Worm (Caenorhabditis elegans): ENCODE data around the gene F37C12.18.

DNA sequence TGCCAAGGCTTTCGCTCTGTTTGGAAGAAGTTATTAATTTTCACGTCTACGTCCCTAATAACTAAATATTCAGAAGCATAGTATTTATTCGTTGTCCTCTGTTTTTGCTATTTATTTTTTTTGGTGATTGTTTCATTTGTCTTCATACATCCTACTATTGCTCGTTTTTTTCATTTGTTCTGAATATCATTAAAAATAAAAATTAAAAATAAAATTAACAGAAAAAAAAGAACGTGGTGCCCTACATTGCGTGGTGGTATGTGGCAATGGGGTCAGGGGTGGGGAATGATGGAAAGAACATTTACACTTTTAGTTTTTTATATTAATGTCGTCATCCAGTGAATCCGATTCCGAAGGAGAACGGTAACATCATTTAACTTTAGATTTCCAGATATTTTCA, 45.8 kb upstream of the F37C12.18 start, which contains the start of gene ztf-31:
- TF ChIP-seq nhr-77 (tag; optimal IDR thresholded peaks at IDR 0.05), result no peak
- no peak for TF ChIP-seq elt-1 (tag; optimal IDR thresholded peaks at IDR 0.05)
- TF ChIP-seq snpc-4 (tag; optimal IDR thresholded peaks at IDR 0.05), result no peak
- TF ChIP-seq aly-2 (tag; optimal IDR thresholded peaks at IDR 0.05), result no peak
- no peak for TF ChIP-seq fkh-10 (GFP tag; optimal IDR thresholded peaks at IDR 0.05)
- TF ChIP-seq nhr-11 (tag; optimal IDR thresholded peaks at IDR 0.05), result no peak

Measured in whole organism, L3 larva.